Fruit fly (Drosophila melanogaster): ENCODE measurements around the gene CG45491.
A peak's percentile ranks its signal among the peaks of the same experiment; 100 is the strongest.

CG45491 gene

dm6 chrX:19964215-19964614 lies 25.4 kb upstream of the CG45491 start (continued):
- TF ChIP-seq Gsc (GFP tag; IDR thresholded peaks at IDR 0.05) (no peak), pan (optimal IDR thresholded peaks at IDR 0.05) (no peak), pan (GFP tag; optimal IDR thresholded peaks at IDR 0.05 in 1 of 2, IDR thresholded peaks at IDR 0.05 in 1 of 2) (peak in 1 of 2 experiments; percentile 62), chm (GFP tag; IDR thresholded peaks at IDR 0.05) (no peak), CG11504 (tag; optimal IDR thresholded peaks at IDR 0.05) (peak; percentile 73), E2f2 (GFP tag; IDR thresholded peaks at IDR 0.05) (peak; percentile 51), gro (GFP tag; optimal IDR thresholded peaks at IDR 0.05) (no peak), peb (GFP tag; IDR thresholded peaks at IDR 0.05) (no peak), ftz-f1 (GFP tag; optimal IDR thresholded peaks at IDR 0.05) (no peak), ssp (GFP tag; IDR thresholded peaks at IDR 0.05) (0 out of 2 replicates have a peak, but pooled peaks have one; percentile 13), CG17359 (tag; optimal IDR thresholded peaks at IDR 0.05) (peak; percentile 31), CG12155 (GFP tag; optimal IDR thresholded peaks at IDR 0.05) (peak; percentile 11), nerfin-1 (tag; optimal IDR thresholded peaks at IDR 0.05) (no peak), Sin3A (optimal IDR thresholded peaks at IDR 0.05) (no peak), Optix (GFP tag; IDR thresholded peaks at IDR 0.05) (no peak), CoRest (tag; optimal IDR thresholded peaks at IDR 0.05) (peak; percentile 67), CG17385 (GFP tag; optimal IDR thresholded peaks at IDR 0.05) (peak; percentile 31), CG9727 (GFP tag; optimal IDR thresholded peaks at IDR 0.05) (peak; percentile 21), Dip2 (GFP tag; IDR thresholded peaks at IDR 0.05) (no peak), CG32532 (GFP tag; IDR thresholded peaks at IDR 0.05) (0 out of 2 replicates have a peak, but pooled peaks have one; percentile 17), sug (tag; optimal IDR thresholded peaks at IDR 0.05) (no peak), CG10366 (GFP tag; IDR thresholded peaks at IDR 0.05) (peak; percentile 44), zfh2 (GFP tag; optimal IDR thresholded peaks at IDR 0.05) (peak; percentile 20), lmd (GFP tag; IDR thresholded peaks at IDR 0.05) (peak; percentile 57), tin (GFP tag; optimal IDR thresholded peaks at IDR 0.05) (no peak), CG11093 (GFP tag; IDR thresholded peaks at IDR 0.05) (no peak), maf-S (GFP tag; optimal IDR thresholded peaks at IDR 0.05) (no peak), kay (GFP tag; optimal IDR thresholded peaks at IDR 0.05) (no peak), CG13624 (GFP tag; optimal IDR thresholded peaks at IDR 0.05) (peak; percentile 41), CG1529 (GFP tag; optimal IDR thresholded peaks at IDR 0.05) (no peak), CG12744 (GFP tag; optimal IDR thresholded peaks at IDR 0.05) (no peak), CG16863 (GFP tag; optimal IDR thresholded peaks at IDR 0.05) (peak; percentile 1), CG7928 (GFP tag; optimal IDR thresholded peaks at IDR 0.05) (no peak), CG14667 (GFP tag; IDR thresholded peaks at IDR 0.05) (no peak), Max (GFP tag; optimal IDR thresholded peaks at IDR 0.05) (no peak), Nf-YC (tag; optimal IDR thresholded peaks at IDR 0.05) (peak; percentile 14), CG3995 (GFP tag; optimal IDR thresholded peaks at IDR 0.05) (no peak), Pdp1 (GFP tag; optimal IDR thresholded peaks at IDR 0.05) (peak; percentile 24 to 27), NFAT (GFP tag; IDR thresholded peaks at IDR 0.05) (no peak), fd3F (GFP tag; optimal IDR thresholded peaks at IDR 0.05) (peak; percentile 44), ATbp (GFP tag; optimal IDR thresholded peaks at IDR 0.05) (peak; percentile 20), CG11398 (GFP tag; optimal IDR thresholded peaks at IDR 0.05) (no peak), CG3281 (GFP tag; optimal IDR thresholded peaks at IDR 0.05) (peak; percentile 32), CG12299 (tag; optimal IDR thresholded peaks at IDR 0.05) (no peak), wor (GFP tag; IDR thresholded peaks at IDR 0.05) (peak; percentile 13; the same call in 1 of the 2 replicates), repo (GFP tag; optimal IDR thresholded peaks at IDR 0.05) (no peak), BtbVII (GFP tag; optimal IDR thresholded peaks at IDR 0.05) (no peak), dpn (GFP tag; optimal IDR thresholded peaks at IDR 0.05) (peak; percentile 46 to 52), ttk (GFP tag; IDR thresholded peaks at IDR 0.05) (peak; percentile 20; the same call in 1 of the 2 replicates), CG7556 (GFP tag; optimal IDR thresholded peaks at IDR 0.05) (peak; percentile 29), Myb (GFP tag; optimal IDR thresholded peaks at IDR 0.05) (peak; percentile 18), lilli (GFP tag; optimal IDR thresholded peaks at IDR 0.05) (peak; percentile 50), ac (GFP tag; optimal IDR thresholded peaks at IDR 0.05) (no peak)
